Worm (Caenorhabditis elegans) whole organism, L1 larva: ENCODE measurements around the gene F17H10.1.

Experiments
- aly-2 ChIP-seq: fragments of 150-350 bp; optimal IDR thresholded peaks from 2 replicates; lab custom pipeline; 2014; ENCODE audit warnings: missing biosample characterization, missing genetic modification characterization
- ama-1 ChIP-seq: fragments of 150-350 bp; optimal IDR thresholded peaks from 2 replicates; lab custom pipeline; 2014
- ceh-88 ChIP-seq: fragments of 200-800 bp; sonication (Bioruptor generic); IDR thresholded peaks from 2 replicates; pipeline ENCODE4 v1.3.6; 2022; ENCODE audit warnings: missing genetic modification characterization, missing compliant biosample characterization
- lin-15B ChIP-seq: fragments of 150-350 bp; sonication (generic microtip); optimal IDR thresholded peaks from 3 replicates; lab custom pipeline; 2014; ENCODE audit warnings: missing biosample characterization, missing genetic modification characterization
- snpc-4 ChIP-seq: fragments of 150-350 bp; optimal IDR thresholded peaks from 2 replicates; lab custom pipeline; 2014; ENCODE audit warnings: missing biosample characterization, missing genetic modification characterization
- unc-86 ChIP-seq: sonication (generic microtip); optimal IDR thresholded peaks from 2 replicates; lab custom pipeline; 2016; ENCODE audit warnings: missing genetic modification characterization, missing compliant biosample characterization
- xbp-1 ChIP-seq: sonication (generic microtip); optimal IDR thresholded peaks from 2 replicates; lab custom pipeline; 2016; ENCODE audit warnings: missing genetic modification characterization, missing compliant biosample characterization

ce11 chrX:13112664-13113063, 7.6 kb downstream of the F17H10.1 start:
- TF ChIP-seq lin-15B (tag; lab: Kevin White, UChicago) (no peak), ceh-88 (GFP tag; lab: Robert Waterston, UW) (no peak), unc-86 (tag; lab: Kevin White, UChicago) (no peak), aly-2 (tag; lab: Kevin White, UChicago) (no peak), snpc-4 (tag; lab: Kevin White, UChicago) (no peak), ama-1 (lab: Kevin White, UChicago) (no peak), xbp-1 (tag; lab: Kevin White, UChicago) (no peak)
